Worm (Caenorhabditis elegans): ENCODE data around the gene M153.5.

DNA sequence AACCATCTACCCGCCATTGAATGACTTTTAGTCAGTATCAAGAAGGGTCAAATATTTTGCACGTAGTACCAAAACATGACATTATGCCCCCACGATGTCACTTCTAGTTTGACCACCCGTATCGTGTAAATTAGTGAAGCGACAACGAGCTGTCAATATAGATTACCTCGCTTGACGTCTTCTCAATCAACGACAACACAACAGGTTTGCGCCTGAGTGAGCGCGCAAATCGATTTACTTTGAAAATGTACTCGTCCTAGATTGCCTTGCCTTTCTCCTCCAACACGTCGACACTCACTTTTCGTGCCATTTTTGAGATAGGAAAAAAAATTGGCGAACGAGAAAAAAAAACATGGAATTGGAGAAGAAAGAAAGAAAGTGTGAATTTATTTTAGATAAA is 36.9 kb downstream of the M153.5 start:
- no peak for TF ChIP-seq nhr-76 (tag; optimal IDR thresholded peaks at IDR 0.05)
- no peak for TF ChIP-seq lin-15B (tag; optimal IDR thresholded peaks at IDR 0.05)
- TF ChIP-seq hlh-30 (tag; optimal IDR thresholded peaks at IDR 0.05; ENCODE audit: insufficient read depth): no peak
- TF ChIP-seq nhr-10 (tag; optimal IDR thresholded peaks at IDR 0.05): no peak
- no peak for TF ChIP-seq dpl-1 (GFP tag; optimal IDR thresholded peaks at IDR 0.05)
- TF ChIP-seq tag-97 (GFP tag; IDR thresholded peaks at IDR 0.05): no peak
- TF ChIP-seq lim-7 (GFP tag; IDR thresholded peaks at IDR 0.05): no peak
- TF ChIP-seq ZK546.5 (tag; optimal IDR thresholded peaks at IDR 0.05): no peak
- no peak for TF ChIP-seq skn-1 (tag; optimal IDR thresholded peaks at IDR 0.05)
- no peak for TF ChIP-seq Y5F2A.4 (GFP tag; optimal IDR thresholded peaks at IDR 0.05)

Measured in whole organism, L4 larva.